Fruit fly (Drosophila melanogaster): ENCODE results near the gene Kif19A.
A peak's percentile ranks its signal among the peaks of the same experiment; 100 is the strongest.

The Kif19A gene

dm6 chr3R:14100962-14101361 lies 17.3 kb downstream of the Kif19A start:
- no peak for TF ChIP-seq CG9948 (tag; optimal IDR thresholded peaks at IDR 0.05)

dm6 chr3R:14098527-14099109 lies 19.6 kb downstream of the Kif19A start:
- TF ChIP-seq CG17806 (tag; optimal IDR thresholded peaks at IDR 0.05) = no peak
- no peak; the same call in 2 of the 3 replicates for TF ChIP-seq fd96Ca (GFP tag; IDR thresholded peaks at IDR 0.05)
- no peak for TF ChIP-seq CG13204 (GFP tag; optimal IDR thresholded peaks at IDR 0.05)
- no peak for TF ChIP-seq CG9948 (tag; optimal IDR thresholded peaks at IDR 0.05)
- 0 out of 2 replicates have a peak, but pooled peaks have one; percentile 18 for TF ChIP-seq Ets98B (GFP tag; IDR thresholded peaks at IDR 0.05)
- TF ChIP-seq CG14655 (GFP tag; optimal IDR thresholded peaks at IDR 0.05) = no peak
- TF ChIP-seq Snoo (tag; optimal IDR thresholded peaks at IDR 0.05) = no peak
- no peak for TF ChIP-seq D1 (tag; optimal IDR thresholded peaks at IDR 0.05)
- no peak for TF ChIP-seq EcR (GFP tag; optimal IDR thresholded peaks at IDR 0.05)
- no peak for TF ChIP-seq CG10348 (GFP tag; IDR thresholded peaks at IDR 0.05)
- no peak for TF ChIP-seq CG8301 (tag; optimal IDR thresholded peaks at IDR 0.05)
- no peak for TF ChIP-seq Pif1B (GFP tag; optimal IDR thresholded peaks at IDR 0.05)
- no peak for TF ChIP-seq CG34367 (tag; optimal IDR thresholded peaks at IDR 0.05)
- TF ChIP-seq Pif1A (GFP tag; optimal IDR thresholded peaks at IDR 0.05) = no peak
- TF ChIP-seq rn (GFP tag; IDR thresholded peaks at IDR 0.05) = no peak
- TF ChIP-seq CG4496 (GFP tag; IDR thresholded peaks at IDR 0.05) = peak; percentile 60
- no peak for TF ChIP-seq CG15710 (tag; optimal IDR thresholded peaks at IDR 0.05)
- peak; percentile 82 for TF ChIP-seq CG8159 (tag; optimal IDR thresholded peaks at IDR 0.05)
- TF ChIP-seq CG32121 (GFP tag; IDR thresholded peaks at IDR 0.05) = 0 out of 2 replicates have a peak, but pooled peaks have one; percentile 27
- no peak for TF ChIP-seq gl (tag; optimal IDR thresholded peaks at IDR 0.05)
- no peak for TF ChIP-seq CG12605 (GFP tag; IDR thresholded peaks at IDR 0.05)

dm6 chr3R:14097980-14098379 lies 20.3 kb downstream of the Kif19A start, which contains the start of gene CG9920:
CG9920 (minus strand) TSS chr3R:14098080.
- no peak for TF ChIP-seq Pif1B (GFP tag; optimal IDR thresholded peaks at IDR 0.05)
- no peak for TF ChIP-seq CG34367 (tag; optimal IDR thresholded peaks at IDR 0.05)
- no peak for TF ChIP-seq gl (tag; optimal IDR thresholded peaks at IDR 0.05)
- TF ChIP-seq CG32121 (GFP tag; IDR thresholded peaks at IDR 0.05) = no peak
- TF ChIP-seq CG10348 (GFP tag; IDR thresholded peaks at IDR 0.05) = no peak
- TF ChIP-seq CG9948 (tag; optimal IDR thresholded peaks at IDR 0.05) = no peak
- no peak for TF ChIP-seq CG14655 (GFP tag; optimal IDR thresholded peaks at IDR 0.05)
- TF ChIP-seq EcR (GFP tag; optimal IDR thresholded peaks at IDR 0.05) = no peak
- no peak for TF ChIP-seq fd96Ca (GFP tag; IDR thresholded peaks at IDR 0.05)
- TF ChIP-seq rn (GFP tag; IDR thresholded peaks at IDR 0.05) = no peak

dm6 chr3R:14096792-14097191 lies 21.5 kb downstream of the Kif19A start, which contains the start of gene CCHa1:
CCHa1 (minus strand) TSS chr3R:14096835.
- TF ChIP-seq CG15710 (tag; optimal IDR thresholded peaks at IDR 0.05) = no peak
- no peak for TF ChIP-seq CG9948 (tag; optimal IDR thresholded peaks at IDR 0.05)
- TF ChIP-seq CG12605 (GFP tag; IDR thresholded peaks at IDR 0.05) = 0 out of 2 replicates have a peak, but pooled peaks have one; percentile 19

- TF ChIP-seq CG4496 (GFP tag; IDR thresholded peaks at IDR 0.05) (no peak), Pif1A (GFP tag; optimal IDR thresholded peaks at IDR 0.05) (no peak), CG12605 (GFP tag; IDR thresholded peaks at IDR 0.05) (no peak), Snoo (tag; optimal IDR thresholded peaks at IDR 0.05) (no peak), CG10348 (GFP tag; IDR thresholded peaks at IDR 0.05) (no peak), gl (tag; optimal IDR thresholded peaks at IDR 0.05) (no peak), EcR (GFP tag; optimal IDR thresholded peaks at IDR 0.05) (no peak), CG13204 (GFP tag; optimal IDR thresholded peaks at IDR 0.05) (no peak), CG8159 (tag; optimal IDR thresholded peaks at IDR 0.05) (no peak), Ets98B (GFP tag; IDR thresholded peaks at IDR 0.05) (no peak), CG32121 (GFP tag; IDR thresholded peaks at IDR 0.05) (no peak), CG17806 (tag; optimal IDR thresholded peaks at IDR 0.05) (no peak), Pif1B (GFP tag; optimal IDR thresholded peaks at IDR 0.05) (no peak), CG8301 (tag; optimal IDR thresholded peaks at IDR 0.05) (no peak), CG9948 (tag; optimal IDR thresholded peaks at IDR 0.05) (no peak)
These were observed 22.3 kb downstream of the Kif19A start for dm6 chr3R:14095916-14096315.

dm6 chr3R:14095428-14095827 lies 22.8 kb downstream of the Kif19A start:
- TF ChIP-seq CG10348 (GFP tag; IDR thresholded peaks at IDR 0.05) (no peak), gl (tag; optimal IDR thresholded peaks at IDR 0.05) (no peak), CG34367 (tag; optimal IDR thresholded peaks at IDR 0.05) (no peak), CG9948 (tag; optimal IDR thresholded peaks at IDR 0.05) (no peak), CG15710 (tag; optimal IDR thresholded peaks at IDR 0.05) (no peak), D1 (tag; optimal IDR thresholded peaks at IDR 0.05) (no peak), Pif1A (GFP tag; optimal IDR thresholded peaks at IDR 0.05) (no peak), CG4496 (GFP tag; IDR thresholded peaks at IDR 0.05) (no peak), CG8159 (tag; optimal IDR thresholded peaks at IDR 0.05) (no peak), fd96Ca (GFP tag; IDR thresholded peaks at IDR 0.05) (no peak), CG32121 (GFP tag; IDR thresholded peaks at IDR 0.05) (no peak), CG8301 (tag; optimal IDR thresholded peaks at IDR 0.05) (no peak), rn (GFP tag; IDR thresholded peaks at IDR 0.05) (no peak), Ets98B (GFP tag; IDR thresholded peaks at IDR 0.05) (no peak)
